Worm (Caenorhabditis elegans) whole organism, L4 larva: ENCODE results near the gene F08F8.11.
A peak's percentile ranks its signal among the peaks of the same experiment; 100 is the strongest.

ENCODE experiments used
- F44E2.7 ChIP-seq: fragments of 200-800 bp; sonication (Bioruptor generic); IDR thresholded peaks from 2 replicates; pipeline ENCODE4 v2.1.2; 2022; ENCODE audit warnings: missing genetic modification characterization, missing compliant biosample characterization
- F49E8.2 ChIP-seq: sonication (generic microtip); optimal IDR thresholded peaks from 2 replicates; lab custom pipeline; 2016; ENCODE audit warnings: missing compliant biosample characterization, mild to moderate bottlenecking, missing genetic modification characterization, borderline replicate concordance
- T20F7.1 ChIP-seq: fragments of 200-800 bp; sonication (Bioruptor generic); optimal IDR thresholded peaks from 2 replicates; lab custom pipeline; 2018; ENCODE audit warnings: mild to moderate bottlenecking, missing genetic modification characterization, missing compliant biosample characterization
- T26A8.4 ChIP-seq: fragments of 200-800 bp; sonication (Bioruptor generic); IDR thresholded peaks from 2 replicates; pipeline ENCODE4 v1.3.6; 2022; ENCODE audit warnings: missing genetic modification characterization, missing compliant biosample characterization
- Y105C5A.15 ChIP-seq: fragments of 200-800 bp; sonication (Bioruptor generic); IDR thresholded peaks from 2 replicates; pipeline ENCODE4 v1.3.6; 2022; ENCODE audit warnings: missing genetic modification characterization, missing compliant biosample characterization
- Y5F2A.4 ChIP-seq: fragments of 200-800 bp; sonication (Bioruptor generic); optimal IDR thresholded peaks from 2 replicates; lab custom pipeline; 2018; ENCODE audit warnings: mild to moderate bottlenecking, missing genetic modification characterization, missing compliant biosample characterization
- Y75B8A.6 ChIP-seq: fragments of 200-800 bp; sonication (Bioruptor generic); IDR thresholded peaks from 2 replicates; pipeline ENCODE4 v1.3.6; 2022; ENCODE audit warnings: missing genetic modification reagents, missing genetic modification characterization, missing compliant biosample characterization
- aha-1 ChIP-seq: fragments of 150-350 bp; peaks from one replicate; lab custom pipeline; 2014; ENCODE audit warnings: missing biosample characterization, missing genetic modification characterization
- ama-1 ChIP-seq: fragments of 150-350 bp; optimal IDR thresholded peaks from 2 replicates; lab custom pipeline; 2014; ENCODE audit warnings: inconsistent platforms, mixed read lengths
- ceh-20 ChIP-seq: fragments of 200-800 bp; sonication (Bioruptor generic); IDR thresholded peaks from 2 replicates; pipeline ENCODE4 v1.3.6; 2022; ENCODE audit warnings: missing genetic modification reagents, missing genetic modification characterization, missing compliant biosample characterization
- ces-1 ChIP-seq: fragments of 150-350 bp; sonication (generic microtip); optimal IDR thresholded peaks from 4 replicates; lab custom pipeline; 2014; ENCODE audit warnings: missing biosample characterization, missing genetic modification reagents, missing genetic modification characterization
- daf-16 ChIP-seq, 3 experiments: sonication (generic microtip); optimal IDR thresholded peaks; 2 replicates each; lab custom pipeline; 2016 to 2017; ENCODE audit warnings: missing genetic modification characterization in 3 of 3, missing genetic modification reagents in 3 of 3, mild to moderate bottlenecking in 2 of 3, missing compliant biosample characterization in 2 of 3, missing biosample characterization in 1 of 3, moderate library complexity in 1 of 3
- daf-19 ChIP-seq: fragments of 200-800 bp; sonication (Bioruptor generic); conservative IDR thresholded peaks from 2 replicates; pipeline ENCODE4 v1.3.6; 2022; ENCODE audit warnings: missing genetic modification characterization, missing compliant biosample characterization
- dpl-1 ChIP-seq: fragments of 150-350 bp; optimal IDR thresholded peaks from 2 replicates; lab custom pipeline; 2014; ENCODE audit warnings: missing biosample characterization, missing genetic modification reagents, missing genetic modification characterization
- dve-1 ChIP-seq: sonication (generic microtip); optimal IDR thresholded peaks from 2 replicates; lab custom pipeline; 2017; ENCODE audit warnings: antibody characterized with exemption, mild to moderate bottlenecking, missing genetic modification characterization, missing compliant biosample characterization; ENCODE audit not compliant: insufficient read depth
- egl-27 ChIP-seq: sonication (generic microtip); optimal IDR thresholded peaks from 3 replicates; lab custom pipeline; 2017; ENCODE audit warnings: missing biosample characterization, missing genetic modification reagents, missing genetic modification characterization
- fkh-10 ChIP-seq: fragments of 150-350 bp; optimal IDR thresholded peaks from 2 replicates; lab custom pipeline; 2014; ENCODE audit warnings: missing biosample characterization, missing genetic modification reagents, missing genetic modification characterization
- fos-1 ChIP-seq: fragments of 150-350 bp; optimal IDR thresholded peaks from 2 replicates; lab custom pipeline; 2014; ENCODE audit warnings: missing biosample characterization, missing genetic modification characterization
- hlh-11 ChIP-seq: fragments of 200-800 bp; sonication (Bioruptor generic); optimal IDR thresholded peaks from 2 replicates; lab custom pipeline; 2018; ENCODE audit warnings: mild to moderate bottlenecking, missing genetic modification characterization, missing compliant biosample characterization
- hlh-30 ChIP-seq: sonication (generic microtip); optimal IDR thresholded peaks from 2 replicates; lab custom pipeline; 2017; ENCODE audit warnings: antibody characterized with exemption, mild to moderate bottlenecking, missing genetic modification characterization, missing compliant biosample characterization; ENCODE audit not compliant: insufficient read depth
- lin-15B ChIP-seq: fragments of 150-350 bp; sonication (generic microtip); optimal IDR thresholded peaks from 3 replicates; lab custom pipeline; 2014; ENCODE audit warnings: missing biosample characterization, missing genetic modification characterization
- lin-29 ChIP-seq: fragments of 200-800 bp; sonication (Bioruptor generic); IDR thresholded peaks from 2 replicates; pipeline ENCODE4 v1.3.6; 2022; ENCODE audit warnings: missing genetic modification reagents, missing genetic modification characterization, missing compliant biosample characterization
- lir-3 ChIP-seq: sonication (generic microtip); optimal IDR thresholded peaks from 2 replicates; lab custom pipeline; 2016; ENCODE audit warnings: mild to moderate bottlenecking, missing genetic modification characterization, missing compliant biosample characterization
- mdt-29 ChIP-seq: fragments of 200-800 bp; sonication (Bioruptor generic); IDR thresholded peaks from 2 replicates; pipeline ENCODE4 v1.3.6; 2022; ENCODE audit warnings: missing genetic modification reagents, missing genetic modification characterization, missing compliant biosample characterization
- nhr-102 ChIP-seq: sonication (generic microtip); optimal IDR thresholded peaks from 2 replicates; lab custom pipeline; 2016; ENCODE audit warnings: mild to moderate bottlenecking, missing genetic modification characterization, moderate library complexity, missing compliant biosample characterization
- nhr-237 ChIP-seq: sonication (generic microtip); optimal IDR thresholded peaks from 2 replicates; lab custom pipeline; 2017; ENCODE audit warnings: missing biosample characterization, missing genetic modification characterization
- nhr-42 ChIP-seq: fragments of 200-800 bp; sonication (Bioruptor generic); IDR thresholded peaks from 2 replicates; pipeline ENCODE4 v1.3.6; 2022; ENCODE audit warnings: missing genetic modification characterization, missing compliant biosample characterization
- nhr-6 ChIP-seq: fragments of 150-350 bp; optimal IDR thresholded peaks from 2 replicates; lab custom pipeline; 2014; ENCODE audit warnings: missing biosample characterization, missing genetic modification characterization
- nhr-76 ChIP-seq: fragments of 150-350 bp; optimal IDR thresholded peaks from 2 replicates; lab custom pipeline; 2014; ENCODE audit warnings: missing biosample characterization, missing genetic modification characterization
- nhr-77 ChIP-seq: fragments of 150-350 bp; optimal IDR thresholded peaks from 2 replicates; lab custom pipeline; 2014; ENCODE audit warnings: missing biosample characterization, missing genetic modification characterization
- pha-4 ChIP-seq, 2 experiments: fragments of 150-350 bp in 1 of 2; fragments of 200-800 bp in 1 of 2; sonication (Bioruptor generic) in 1 of 2; IDR thresholded peaks in 1 of 2; optimal IDR thresholded peaks in 1 of 2; 2 replicates each; pipeline versions ENCODE4 v1.3.6 to Lab custom; 2014 to 2022; ENCODE audit warnings: missing genetic modification characterization in 2 of 2, missing genetic modification reagents in 2 of 2, missing biosample characterization in 1 of 2, missing compliant biosample characterization in 1 of 2
- saeg-2 ChIP-seq: fragments of 200-800 bp; sonication (Bioruptor generic); IDR thresholded peaks from 2 replicates; pipeline ENCODE4 v1.3.6; 2022; ENCODE audit warnings: missing genetic modification reagents, missing genetic modification characterization, missing compliant biosample characterization
- sdz-12 ChIP-seq: fragments of 200-800 bp; sonication (Bioruptor generic); optimal IDR thresholded peaks from 2 replicates; lab custom pipeline; 2018; ENCODE audit warnings: mild to moderate bottlenecking, missing genetic modification characterization, missing compliant biosample characterization
- set-16 ChIP-seq: fragments of 200-800 bp; sonication (Bioruptor generic); IDR thresholded peaks from 2 replicates; pipeline ENCODE4 v1.3.6; 2022; ENCODE audit warnings: missing genetic modification reagents, missing genetic modification characterization, missing compliant biosample characterization
- snpc-1.2 ChIP-seq: fragments of 200-800 bp; sonication (Bioruptor generic); IDR thresholded peaks from 2 replicates; pipeline ENCODE4 v1.3.6; 2022; ENCODE audit warnings: missing genetic modification reagents, missing genetic modification characterization, missing compliant biosample characterization
- tag-97 ChIP-seq: fragments of 200-800 bp; sonication (Bioruptor generic); IDR thresholded peaks from 2 replicates; pipeline ENCODE4 v1.3.6; 2022; ENCODE audit warnings: missing genetic modification characterization, missing compliant biosample characterization
- unc-130 ChIP-seq: sonication (generic microtip); optimal IDR thresholded peaks from 2 replicates; lab custom pipeline; 2016; ENCODE audit warnings: missing genetic modification reagents, missing genetic modification characterization, missing compliant biosample characterization
- unc-39 ChIP-seq: sonication (generic microtip); optimal IDR thresholded peaks from 2 replicates; lab custom pipeline; 2017; ENCODE audit warnings: missing biosample characterization, missing genetic modification characterization
- vab-7 ChIP-seq: fragments of 200-800 bp; sonication (Bioruptor generic); IDR thresholded peaks from 2 replicates; pipeline ENCODE4 v1.3.6; 2022; ENCODE audit warnings: missing genetic modification reagents, missing genetic modification characterization, missing compliant biosample characterization
- zag-1 ChIP-seq: fragments of 150-350 bp; optimal IDR thresholded peaks from 2 replicates; lab custom pipeline; 2014; ENCODE audit warnings: missing biosample characterization, missing genetic modification characterization

F08F8.11 gene

ce11 chrIII:7339138-7339537 is 26.6 kb upstream of the F08F8.11 start:
- TF ChIP-seq pha-4 (GFP tag; IDR thresholded peaks at IDR 0.05; lab: Robert Waterston, UW) (no peak), pha-4 (tag; optimal IDR thresholded peaks at IDR 0.05; lab: Kevin White, UChicago) (no peak), unc-130 (no peak)

ce11 chrIII:7343389-7343788 is 22.3 kb upstream of the F08F8.11 start, which contains the start of gene F08F8.6:
Gene F08F8.6, plus strand, starts transcription at chrIII:7343689.
- no peak for TF ChIP-seq lin-29 (GFP tag; lab: Robert Waterston, UW)
- TF ChIP-seq nhr-102 (tag; lab: Kevin White, UChicago), result no peak
- no peak for TF ChIP-seq Y75B8A.6 (GFP tag; lab: Robert Waterston, UW)
- no peak for TF ChIP-seq aha-1
- no peak for TF ChIP-seq egl-27
- TF ChIP-seq Y105C5A.15 (GFP tag; lab: Robert Waterston, UW), result no peak
- TF ChIP-seq nhr-237 (tag; lab: Kevin White, UChicago), result no peak
- no peak for TF ChIP-seq F44E2.7 (GFP tag; lab: Robert Waterston, UW)
- no peak for TF ChIP-seq nhr-76 (tag; lab: Kevin White, UChicago)
- TF ChIP-seq nhr-6 (tag; lab: Kevin White, UChicago), result no peak

DNA sequence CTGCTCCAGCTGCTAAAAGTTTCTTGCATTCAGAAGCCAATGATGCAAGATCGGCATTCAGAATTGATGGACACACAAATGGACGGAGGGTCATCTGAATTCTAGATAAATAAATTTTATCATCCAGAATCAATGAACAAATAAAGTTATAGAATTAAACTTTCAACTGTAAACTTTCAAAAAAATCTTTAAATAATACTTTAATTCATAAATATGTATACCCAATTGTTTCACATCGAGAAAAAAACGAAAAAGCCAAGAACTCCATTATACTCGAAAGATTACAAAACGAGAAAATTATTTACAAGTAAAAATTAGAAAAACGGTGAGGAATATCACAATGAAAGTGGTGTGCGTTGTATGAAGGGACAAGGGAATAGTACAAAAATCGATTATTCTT is 18.7 kb upstream of the F08F8.11 start, which contains the start of gene F08F8.7:
F08F8.7 (minus strand) TSS at position 101 of the 400 bp plus-strand sequence.
- TF ChIP-seq daf-16 (GFP tag; optimal IDR thresholded peaks at IDR 0.05; lab: Kevin White, UChicago) (no peak), daf-16 (tag; optimal IDR thresholded peaks at IDR 0.05; lab: Kevin White, UChicago) (peak; percentile 7), T26A8.4 (no peak)

DNA sequence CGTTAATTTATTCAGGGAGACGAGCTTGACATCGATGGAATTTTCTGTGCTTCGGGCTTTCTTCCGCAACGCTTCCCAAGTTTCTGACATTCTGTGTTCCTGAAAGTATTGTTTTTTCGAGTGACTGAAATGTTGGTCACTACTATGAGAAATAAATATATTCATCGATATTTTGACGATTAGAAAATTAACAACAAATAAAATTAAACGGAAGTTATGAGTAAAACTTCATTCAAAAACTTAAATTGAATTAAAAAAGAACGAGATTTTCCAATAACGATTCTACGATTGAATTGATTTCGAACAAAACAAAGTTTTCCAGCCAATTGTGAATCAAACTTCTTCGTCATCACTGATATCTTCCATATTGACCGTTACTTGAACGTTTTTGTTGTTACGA is 16.6 kb upstream of the F08F8.11 start, which contains the start of gene gos-28:
gos-28 (minus strand) TSS at position 101 of the 400 bp plus-strand sequence.
- TF ChIP-seq unc-39 (no peak), lin-15B (no peak), ama-1 (lab: Kevin White, UChicago) (peak; percentile 16), zag-1 (no peak)

- TF ChIP-seq aha-1 (peak; percentile 81), fkh-10 (GFP tag; lab: Kevin White, UChicago) (no peak), dpl-1 (no peak), zag-1 (no peak), dve-1 (peak; percentile 35)
Measured at ce11 chrIII:7353871-7354270, 11.8 kb upstream of the F08F8.11 start, which contains the start of gene F08F8.9. Gene F08F8.9, minus strand, starts transcription at chrIII:7353971.

ce11 chrIII:7357356-7357755 is 8.3 kb upstream of the F08F8.11 start, which contains the start of gene F08F8.10:
Gene F08F8.10, minus strand, starts transcription at chrIII:7357393.
- peak; percentile 4 for TF ChIP-seq hlh-11 (tag; lab: Kevin White, UChicago)
- TF ChIP-seq nhr-6 (tag; lab: Kevin White, UChicago), result peak; percentile 28
- no peak for TF ChIP-seq ces-1 (GFP tag; lab: Kevin White, UChicago)
- TF ChIP-seq lin-29 (GFP tag; lab: Robert Waterston, UW), result no peak
- TF ChIP-seq egl-27, result no peak
- TF ChIP-seq Y5F2A.4 (GFP tag; lab: Kevin White, UChicago), result no peak
- TF ChIP-seq vab-7 (GFP tag; lab: Robert Waterston, UW), result no peak
- TF ChIP-seq hlh-30 (tag; lab: Kevin White, UChicago), result peak; percentile 91
- TF ChIP-seq ama-1 (lab: Kevin White, UChicago), result no peak
- TF ChIP-seq daf-19 (GFP tag; lab: Robert Waterston, UW), result 0 out of 2 replicates have a peak, but pooled peaks have one; percentile 38
- TF ChIP-seq lir-3 (tag; lab: Kevin White, UChicago), result no peak
- no peak for TF ChIP-seq daf-16 (GFP tag; optimal IDR thresholded peaks at IDR 0.05; lab: Kevin White, UChicago)
- peak; percentile 19 for TF ChIP-seq daf-16 (tag; optimal IDR thresholded peaks at IDR 0.05; lab: Kevin White, UChicago)
- TF ChIP-seq nhr-42 (GFP tag; lab: Robert Waterston, UW), result no peak
- peak; percentile 25 for TF ChIP-seq dve-1
- TF ChIP-seq tag-97 (GFP tag; lab: Robert Waterston, UW), result no peak
- no peak for TF ChIP-seq unc-130
- no peak for TF ChIP-seq set-16 (GFP tag; lab: Robert Waterston, UW)
- no peak for TF ChIP-seq F44E2.7 (GFP tag; lab: Robert Waterston, UW)
- TF ChIP-seq T20F7.1 (GFP tag; lab: Kevin White, UChicago), result peak; percentile 54
- TF ChIP-seq F49E8.2 (tag; lab: Kevin White, UChicago), result no peak
- no peak for TF ChIP-seq fos-1 (tag; lab: Kevin White, UChicago)
- TF ChIP-seq aha-1, result no peak
- TF ChIP-seq unc-39, result no peak
- TF ChIP-seq snpc-1.2 (GFP tag; lab: Robert Waterston, UW), result no peak
- TF ChIP-seq ceh-20 (GFP tag; lab: Robert Waterston, UW), result no peak
- TF ChIP-seq saeg-2 (GFP tag; lab: Robert Waterston, UW), result no peak
- TF ChIP-seq mdt-29 (GFP tag; lab: Robert Waterston, UW), result no peak
- TF ChIP-seq nhr-77 (tag; lab: Kevin White, UChicago), result no peak
- no peak for TF ChIP-seq sdz-12 (GFP tag; lab: Kevin White, UChicago)
